Worm (Caenorhabditis elegans) whole organism, L4 larva: ENCODE measurements around the gene T28A8.6.
A peak's percentile ranks its signal among the peaks of the same experiment; 100 is the strongest.

Experiments
- F10B5.3 ChIP-seq: sonication (generic microtip); optimal IDR thresholded peaks from 2 replicates; lab custom pipeline; 2016; ENCODE audit warnings: mild to moderate bottlenecking, missing genetic modification characterization, missing compliant biosample characterization
- T20F7.1 ChIP-seq: fragments of 200-800 bp; sonication (Bioruptor generic); optimal IDR thresholded peaks from 2 replicates; lab custom pipeline; 2018; ENCODE audit warnings: mild to moderate bottlenecking, missing genetic modification characterization, missing compliant biosample characterization
- T26A8.4 ChIP-seq: fragments of 200-800 bp; sonication (Bioruptor generic); IDR thresholded peaks from 2 replicates; pipeline ENCODE4 v1.3.6; 2022; ENCODE audit warnings: missing genetic modification characterization, missing compliant biosample characterization
- Y105C5A.15 ChIP-seq: fragments of 200-800 bp; sonication (Bioruptor generic); IDR thresholded peaks from 2 replicates; pipeline ENCODE4 v1.3.6; 2022; ENCODE audit warnings: missing genetic modification characterization, missing compliant biosample characterization
- Y48G9A.11 ChIP-seq: fragments of 200-800 bp; sonication (Bioruptor generic); IDR thresholded peaks from 2 replicates; pipeline ENCODE4 v1.3.6; 2022; ENCODE audit warnings: missing genetic modification reagents, missing genetic modification characterization, missing compliant biosample characterization
- Y75B8A.6 ChIP-seq: fragments of 200-800 bp; sonication (Bioruptor generic); IDR thresholded peaks from 2 replicates; pipeline ENCODE4 v1.3.6; 2022; ENCODE audit warnings: missing genetic modification reagents, missing genetic modification characterization, missing compliant biosample characterization
- ZK546.5 ChIP-seq, 2 experiments: sonication (generic microtip); optimal IDR thresholded peaks; 2 replicates each; lab custom pipeline; 2017; ENCODE audit warnings: missing biosample characterization in 2 of 2, missing genetic modification characterization in 2 of 2
- ceh-20 ChIP-seq: fragments of 200-800 bp; sonication (Bioruptor generic); IDR thresholded peaks from 2 replicates; pipeline ENCODE4 v1.3.6; 2022; ENCODE audit warnings: missing genetic modification reagents, missing genetic modification characterization, missing compliant biosample characterization
- ceh-32 ChIP-seq: sonication (generic microtip); optimal IDR thresholded peaks from 2 replicates; lab custom pipeline; 2016; ENCODE audit warnings: mild to moderate bottlenecking, missing genetic modification characterization, missing compliant biosample characterization; ENCODE audit not compliant: poor library complexity
- ctbp-1 ChIP-seq: fragments of 200-800 bp; sonication (Bioruptor generic); IDR thresholded peaks from 2 replicates; pipeline ENCODE4 v1.3.6; 2022; ENCODE audit warnings: missing genetic modification reagents, missing genetic modification characterization, missing compliant biosample characterization
- daf-12 ChIP-seq: fragments of 150-350 bp; optimal IDR thresholded peaks from 2 replicates; lab custom pipeline; 2014; ENCODE audit warnings: missing biosample characterization, missing genetic modification reagents, missing genetic modification characterization
- daf-16 ChIP-seq, 3 experiments: sonication (generic microtip); optimal IDR thresholded peaks; 2 replicates each; lab custom pipeline; 2016 to 2017; ENCODE audit warnings: missing genetic modification characterization in 3 of 3, missing genetic modification reagents in 3 of 3, mild to moderate bottlenecking in 2 of 3, missing compliant biosample characterization in 2 of 3, missing biosample characterization in 1 of 3, moderate library complexity in 1 of 3
- dmd-6 ChIP-seq: fragments of 200-800 bp; sonication (Bioruptor generic); IDR thresholded peaks from 2 replicates; pipeline ENCODE4 v1.3.6; 2022; ENCODE audit warnings: missing genetic modification reagents, missing genetic modification characterization, missing compliant biosample characterization
- dpl-1 ChIP-seq: fragments of 150-350 bp; optimal IDR thresholded peaks from 2 replicates; lab custom pipeline; 2014; ENCODE audit warnings: missing biosample characterization, missing genetic modification reagents, missing genetic modification characterization
- duxl-1 ChIP-seq: sonication (generic microtip); optimal IDR thresholded peaks from 2 replicates; lab custom pipeline; 2016; ENCODE audit warnings: mild to moderate bottlenecking, missing genetic modification characterization, moderate library complexity, missing compliant biosample characterization; ENCODE audit not compliant: poor library complexity
- dve-1 ChIP-seq: sonication (generic microtip); optimal IDR thresholded peaks from 2 replicates; lab custom pipeline; 2017; ENCODE audit warnings: antibody characterized with exemption, mild to moderate bottlenecking, missing genetic modification characterization, missing compliant biosample characterization; ENCODE audit not compliant: insufficient read depth
- hif-1 ChIP-seq, 2 experiments: sonication (generic microtip); optimal IDR thresholded peaks; 2 replicates each; lab custom pipeline; 2016 to 2017; ENCODE audit warnings: missing compliant biosample characterization in 2 of 2, missing genetic modification characterization in 2 of 2, missing genetic modification reagents in 2 of 2, missing genotype in 2 of 2, mild to moderate bottlenecking in 1 of 2
- hlh-11 ChIP-seq: fragments of 200-800 bp; sonication (Bioruptor generic); optimal IDR thresholded peaks from 2 replicates; lab custom pipeline; 2018; ENCODE audit warnings: mild to moderate bottlenecking, missing genetic modification characterization, missing compliant biosample characterization
- hmg-1.1 ChIP-seq: fragments of 200-800 bp; sonication (Bioruptor generic); IDR thresholded peaks from 2 replicates; pipeline ENCODE4 v1.3.6; 2022; ENCODE audit warnings: missing genetic modification reagents, missing genetic modification characterization, missing compliant biosample characterization
- jun-1 ChIP-seq: fragments of 150-350 bp; optimal IDR thresholded peaks from 2 replicates; lab custom pipeline; 2014; ENCODE audit warnings: missing biosample characterization, missing genetic modification reagents, missing genetic modification characterization
- lim-7 ChIP-seq: fragments of 200-800 bp; sonication (Bioruptor generic); IDR thresholded peaks from 2 replicates; pipeline ENCODE4 v1.3.6; 2022; ENCODE audit warnings: missing genetic modification characterization, missing compliant biosample characterization
- lin-1 ChIP-seq: fragments of 200-800 bp; sonication (Bioruptor generic); IDR thresholded peaks from 2 replicates; pipeline ENCODE4 v1.3.6; 2022; ENCODE audit warnings: missing genetic modification reagents, missing genetic modification characterization, missing compliant biosample characterization
- lir-3 ChIP-seq: sonication (generic microtip); optimal IDR thresholded peaks from 2 replicates; lab custom pipeline; 2016; ENCODE audit warnings: mild to moderate bottlenecking, missing genetic modification characterization, missing compliant biosample characterization
- mdl-1 ChIP-seq, 2 experiments: fragments of 150-350 bp in 1 of 2; sonication (generic microtip) in 1 of 2; optimal IDR thresholded peaks; 2 replicates each; lab custom pipeline; 2014 to 2017; ENCODE audit warnings: missing biosample characterization in 2 of 2, missing genetic modification characterization in 2 of 2
- mep-1 ChIP-seq: fragments of 150-350 bp; sonication (generic microtip); optimal IDR thresholded peaks from 3 replicates; lab custom pipeline; 2014; ENCODE audit warnings: missing biosample characterization, missing genetic modification characterization
- mes-2 ChIP-seq: sonication (generic microtip); optimal IDR thresholded peaks from 2 replicates; lab custom pipeline; 2016; ENCODE audit warnings: missing genotype, mild to moderate bottlenecking, missing genetic modification characterization, missing compliant biosample characterization; ENCODE audit not compliant: poor library complexity, severe bottlenecking
- nhr-102 ChIP-seq: sonication (generic microtip); optimal IDR thresholded peaks from 2 replicates; lab custom pipeline; 2016; ENCODE audit warnings: mild to moderate bottlenecking, missing genetic modification characterization, moderate library complexity, missing compliant biosample characterization
- nhr-11 ChIP-seq: fragments of 150-350 bp; optimal IDR thresholded peaks from 2 replicates; lab custom pipeline; 2014; ENCODE audit warnings: missing biosample characterization, missing genetic modification characterization
- nhr-237 ChIP-seq: sonication (generic microtip); optimal IDR thresholded peaks from 2 replicates; lab custom pipeline; 2017; ENCODE audit warnings: missing biosample characterization, missing genetic modification characterization
- nhr-76 ChIP-seq: fragments of 150-350 bp; optimal IDR thresholded peaks from 2 replicates; lab custom pipeline; 2014; ENCODE audit warnings: missing biosample characterization, missing genetic modification characterization
- php-3 ChIP-seq: fragments of 200-800 bp; sonication (Bioruptor generic); IDR thresholded peaks from 2 replicates; pipeline ENCODE4 v1.3.6; 2022; ENCODE audit warnings: missing genetic modification reagents, missing genetic modification characterization, missing compliant biosample characterization
- sdz-12 ChIP-seq: fragments of 200-800 bp; sonication (Bioruptor generic); optimal IDR thresholded peaks from 2 replicates; lab custom pipeline; 2018; ENCODE audit warnings: mild to moderate bottlenecking, missing genetic modification characterization, missing compliant biosample characterization
- snpc-1.2 ChIP-seq: fragments of 200-800 bp; sonication (Bioruptor generic); IDR thresholded peaks from 2 replicates; pipeline ENCODE4 v1.3.6; 2022; ENCODE audit warnings: missing genetic modification reagents, missing genetic modification characterization, missing compliant biosample characterization
- snpc-4 ChIP-seq: fragments of 150-350 bp; optimal IDR thresholded peaks from 2 replicates; lab custom pipeline; 2014; ENCODE audit warnings: missing biosample characterization, missing genetic modification characterization
- tra-1 ChIP-seq: fragments of 200-800 bp; sonication (Bioruptor generic); IDR thresholded peaks from 2 replicates; pipeline ENCODE4 v1.3.6; 2022; ENCODE audit warnings: missing genetic modification reagents, missing genetic modification characterization, missing compliant biosample characterization
- unc-130 ChIP-seq: sonication (generic microtip); optimal IDR thresholded peaks from 2 replicates; lab custom pipeline; 2016; ENCODE audit warnings: missing genetic modification reagents, missing genetic modification characterization, missing compliant biosample characterization
- unc-62 ChIP-seq, 3 experiments: fragments of 150-350 bp in 1 of 3; sonication (generic microtip); optimal IDR thresholded peaks in 2 of 3; peaks in 1 of 3; 1 replicate in 1 of 3; 2 replicates in 2 of 3; lab custom pipeline; 2014 to 2017; ENCODE audit warnings: missing biosample characterization in 3 of 3, missing genetic modification characterization in 3 of 3, missing genetic modification reagents in 3 of 3, missing genotype in 1 of 3
- vab-7 ChIP-seq: fragments of 200-800 bp; sonication (Bioruptor generic); IDR thresholded peaks from 2 replicates; pipeline ENCODE4 v1.3.6; 2022; ENCODE audit warnings: missing genetic modification reagents, missing genetic modification characterization, missing compliant biosample characterization
- zfp-2 ChIP-seq: sonication (generic microtip); optimal IDR thresholded peaks from 2 replicates; lab custom pipeline; 2016; ENCODE audit warnings: mild to moderate bottlenecking, missing genetic modification characterization, missing compliant biosample characterization
- zfp-3 ChIP-seq: fragments of 200-800 bp; sonication (Bioruptor generic); conservative IDR thresholded peaks from 2 replicates; pipeline ENCODE4 v1.3.6; 2022; ENCODE audit warnings: missing genetic modification reagents, missing genetic modification characterization, missing compliant biosample characterization
- zip-11 ChIP-seq: fragments of 200-800 bp; sonication (Bioruptor generic); IDR thresholded peaks from 2 replicates; pipeline ENCODE4 v1.3.6; 2022; ENCODE audit warnings: missing genetic modification characterization, missing compliant biosample characterization
- ztf-11 ChIP-seq: fragments of 150-350 bp; optimal IDR thresholded peaks from 2 replicates; lab custom pipeline; 2014; ENCODE audit warnings: missing biosample characterization, missing genetic modification characterization
- ztf-7 ChIP-seq: fragments of 150-350 bp; optimal IDR thresholded peaks from 2 replicates; lab custom pipeline; 2014; ENCODE audit warnings: missing biosample characterization, missing genetic modification characterization

Gene T28A8.6

ce11 chrIII:13544593-13544992 lies 45.6 kb downstream of the T28A8.6 start (continued):
- TF ChIP-seq zfp-2 (tag; lab: Kevin White, UChicago) (no peak), ctbp-1 (GFP tag; lab: Robert Waterston, UW) (no peak), F10B5.3 (no peak), vab-7 (GFP tag; lab: Robert Waterston, UW) (no peak), duxl-1 (no peak), jun-1 (tag; lab: Kevin White, UChicago) (no peak), dpl-1 (GFP tag; lab: Kevin White, UChicago) (no peak)

ce11 chrIII:13546537-13546936 lies 47.5 kb downstream of the T28A8.6 start, which contains the start of gene Y76A2B.4:
TSS of gene Y76A2B.4 (minus strand) at chrIII:13546777.
- TF ChIP-seq dve-1 (tag; lab: Kevin White, UChicago) (no peak), T26A8.4 (GFP tag; lab: Robert Waterston, UW) (peak; percentile 25; the same call in 1 of the 2 replicates), hmg-1.1 (GFP tag; lab: Robert Waterston, UW) (0 out of 2 replicates have a peak, but pooled peaks have one; percentile 14), daf-16 (GFP tag; optimal IDR thresholded peaks at IDR 0.05; lab: Kevin White, UChicago) (no peak), daf-16 (tag; optimal IDR thresholded peaks at IDR 0.05; lab: Kevin White, UChicago) (peak; percentile 17), ceh-20 (GFP tag; lab: Robert Waterston, UW) (0 out of 2 replicates have a peak, but pooled peaks have one; percentile 26), lin-1 (GFP tag; lab: Robert Waterston, UW) (peak; percentile 11; the same call in 1 of the 2 replicates), daf-12 (tag; lab: Kevin White, UChicago) (no peak), dmd-6 (GFP tag; lab: Robert Waterston, UW) (no peak), hlh-11 (peak; percentile 31), mep-1 (tag; lab: Kevin White, UChicago) (peak; percentile 22), Y75B8A.6 (GFP tag; lab: Robert Waterston, UW) (no peak), ceh-32 (tag; lab: Kevin White, UChicago) (no peak), Y105C5A.15 (GFP tag; lab: Robert Waterston, UW) (no peak), zfp-3 (0 out of 2 replicates have a peak, but pooled peaks have one; percentile 43), T20F7.1 (GFP tag; lab: Kevin White, UChicago) (peak; percentile 22), lim-7 (0 out of 2 replicates have a peak, but pooled peaks have one; percentile 24)
- TF ChIP-seq, all 104 proteins: peak for 10

ce11 chrIII:13548982-13549381 lies 50.0 kb downstream of the T28A8.6 start, which contains the start of gene mmad-1:
TSS of gene mmad-1 (minus strand) at chrIII:13549005.
- 0 out of 2 replicates have a peak, but pooled peaks have one; percentile 55 for TF ChIP-seq ctbp-1 (GFP tag; lab: Robert Waterston, UW)
- no peak for TF ChIP-seq lim-7
- peak; percentile 54 for TF ChIP-seq hmg-1.1 (GFP tag; lab: Robert Waterston, UW)
- TF ChIP-seq snpc-1.2 (GFP tag; lab: Robert Waterston, UW): no peak
- peak in 1 of 2 experiments; percentile 62 for TF ChIP-seq mdl-1 (tag; optimal IDR thresholded peaks at IDR 0.05; lab: Kevin White, UChicago)
- no peak for TF ChIP-seq ZK546.5 (tag; optimal IDR thresholded peaks at IDR 0.05; lab: Kevin White, UChicago)
- peak in 1 of 2 experiments; percentile 76 for TF ChIP-seq hif-1 (tag; optimal IDR thresholded peaks at IDR 0.05; lab: Kevin White, UChicago)
- TF ChIP-seq sdz-12: no peak
- TF ChIP-seq zip-11 (GFP tag; lab: Robert Waterston, UW): no peak
- TF ChIP-seq Y48G9A.11 (GFP tag; lab: Robert Waterston, UW): no peak
- TF ChIP-seq jun-1 (tag; lab: Kevin White, UChicago): no peak
- TF ChIP-seq dve-1 (tag; lab: Kevin White, UChicago): peak; percentile 84
- TF ChIP-seq ztf-11 (tag; lab: Kevin White, UChicago): no peak
- no peak for TF ChIP-seq vab-7 (GFP tag; lab: Robert Waterston, UW)
- TF ChIP-seq nhr-102 (tag; lab: Kevin White, UChicago): peak; percentile 44
- TF ChIP-seq tra-1 (GFP tag; lab: Robert Waterston, UW): no peak
- TF ChIP-seq unc-130 (GFP tag; lab: Kevin White, UChicago): no peak
- no peak for TF ChIP-seq nhr-76 (tag; lab: Kevin White, UChicago)
- TF ChIP-seq mes-2 (tag; lab: Kevin White, UChicago): peak; percentile 43
- TF ChIP-seq nhr-237 (tag; lab: Kevin White, UChicago): no peak
- peak; percentile 36 for TF ChIP-seq nhr-11 (tag; lab: Kevin White, UChicago)
- TF ChIP-seq hlh-11: peak; percentile 87
- peak in 1 of 2 experiments; percentile 46 for TF ChIP-seq unc-62 (GFP tag; optimal IDR thresholded peaks at IDR 0.05 in 1 of 2; lab: Kevin White, UChicago)
- no peak for TF ChIP-seq unc-62 (tag; optimal IDR thresholded peaks at IDR 0.05; lab: Kevin White, UChicago)
- TF ChIP-seq mep-1 (tag; lab: Kevin White, UChicago): peak; percentile 47
- 0 out of 2 replicates have a peak, but pooled peaks have one; percentile 35 for TF ChIP-seq zfp-3
- TF ChIP-seq lin-1 (GFP tag; lab: Robert Waterston, UW): no peak
- no peak for TF ChIP-seq snpc-4 (tag; lab: Kevin White, UChicago)
- peak; percentile 63; the same call in 1 of the 2 replicates for TF ChIP-seq php-3 (GFP tag; lab: Robert Waterston, UW)
- no peak for TF ChIP-seq lir-3
- TF ChIP-seq ceh-20 (GFP tag; lab: Robert Waterston, UW): 0 out of 2 replicates have a peak, but pooled peaks have one; percentile 17
- peak; percentile 3 for TF ChIP-seq ztf-7
